Fruit fly (Drosophila melanogaster) whole organism, pupa: Measurements from ENCODE around the gene CG12522.

ENCODE experiments used
- CG10348 ChIP-seq: fragments of 200-800 bp; sonication (Bioruptor generic); IDR thresholded peaks from 2 replicates; pipeline ENCODE4 v1.3.6; 2022; ENCODE audit warnings: missing biosample characterization, missing genetic modification characterization
- CG12605 ChIP-seq: fragments of 200-800 bp; sonication (Bioruptor generic); IDR thresholded peaks from 2 replicates; pipeline ENCODE4 v1.3.6; 2022; ENCODE audit warnings: missing biosample characterization, missing genetic modification characterization
- CG13204 ChIP-seq: fragments of 200-800 bp; sonication (Bioruptor generic); optimal IDR thresholded peaks from 2 replicates; lab custom pipeline; 2018; ENCODE audit warnings: missing biosample characterization, mild to moderate bottlenecking, missing genetic modification characterization, moderate library complexity
- CG14655 ChIP-seq: fragments of 200-800 bp; sonication (Bioruptor generic); optimal IDR thresholded peaks from 3 replicates; lab custom pipeline; 2017; ENCODE audit warnings: mild to moderate bottlenecking, missing biosample characterization, missing genetic modification reagents, missing genetic modification characterization
- CG15710 ChIP-seq: fragments of 200-800 bp; sonication (Bioruptor generic); optimal IDR thresholded peaks from 2 replicates; lab custom pipeline; 2018; ENCODE audit warnings: missing biosample characterization, mild to moderate bottlenecking, missing genetic modification characterization, moderate library complexity
- CG17806 ChIP-seq: fragments of 200-800 bp; sonication (Bioruptor generic); optimal IDR thresholded peaks from 2 replicates; lab custom pipeline; 2018; ENCODE audit warnings: missing biosample characterization, mild to moderate bottlenecking, missing genetic modification characterization, moderate library complexity
- CG32121 ChIP-seq: fragments of 200-800 bp; sonication (Bioruptor generic); IDR thresholded peaks from 2 replicates; pipeline ENCODE4 v1.3.6; 2022; ENCODE audit warnings: missing biosample characterization, missing genetic modification characterization
- CG34367 ChIP-seq: fragments of 200-800 bp; sonication (Bioruptor generic); optimal IDR thresholded peaks from 2 replicates; lab custom pipeline; 2018; ENCODE audit warnings: missing biosample characterization, mild to moderate bottlenecking, missing genetic modification characterization
- CG4496 ChIP-seq: fragments of 200-800 bp; sonication (Bioruptor generic); IDR thresholded peaks from 3 replicates; pipeline ENCODE4 v1.3.6; 2022; ENCODE audit warnings: missing biosample characterization, missing genetic modification characterization
- CG8159 ChIP-seq: fragments of 200-800 bp; sonication (Bioruptor generic); optimal IDR thresholded peaks from 3 replicates; lab custom pipeline; 2018; ENCODE audit warnings: missing biosample characterization, mild to moderate bottlenecking, missing genetic modification characterization, moderate library complexity
- CG8301 ChIP-seq: fragments of 200-800 bp; sonication (Bioruptor generic); optimal IDR thresholded peaks from 2 replicates; lab custom pipeline; 2018; ENCODE audit warnings: missing biosample characterization, mild to moderate bottlenecking, missing genetic modification characterization
- CG9948 ChIP-seq: fragments of 200-800 bp; sonication (Bioruptor generic); optimal IDR thresholded peaks from 2 replicates; lab custom pipeline; 2018; ENCODE audit warnings: missing biosample characterization, mild to moderate bottlenecking, missing genetic modification characterization, moderate library complexity
- D1 ChIP-seq: fragments of 200-800 bp; sonication (Bioruptor generic); optimal IDR thresholded peaks from 2 replicates; lab custom pipeline; 2018; ENCODE audit warnings: missing biosample characterization, mild to moderate bottlenecking, missing genetic modification characterization, moderate library complexity
- EcR ChIP-seq: fragments of 200-800 bp; sonication (Bioruptor generic); optimal IDR thresholded peaks from 3 replicates; lab custom pipeline; 2019; ENCODE audit warnings: missing biosample characterization, missing genetic modification characterization, mild to moderate bottlenecking, moderate library complexity, missing genetic modification reagents
- Ets98B ChIP-seq: fragments of 200-800 bp; sonication (Bioruptor generic); IDR thresholded peaks from 2 replicates; pipeline ENCODE4 v1.3.6; 2022; ENCODE audit warnings: missing biosample characterization, missing genetic modification characterization
- Pif1A ChIP-seq: fragments of 200-800 bp; sonication (Bioruptor generic); optimal IDR thresholded peaks from 3 replicates; lab custom pipeline; 2016; ENCODE audit warnings: missing biosample characterization, missing genetic modification characterization
- Pif1B ChIP-seq: fragments of 200-800 bp; sonication (Bioruptor generic); optimal IDR thresholded peaks from 3 replicates; lab custom pipeline; 2016; ENCODE audit warnings: missing biosample characterization, missing genetic modification characterization
- Snoo ChIP-seq: fragments of 200-800 bp; sonication (Bioruptor generic); optimal IDR thresholded peaks from 3 replicates; lab custom pipeline; 2017; ENCODE audit warnings: missing biosample characterization, mild to moderate bottlenecking, missing genetic modification characterization, inconsistent platforms
- fd96Ca ChIP-seq: fragments of 200-800 bp; sonication (Bioruptor generic); IDR thresholded peaks from 3 replicates; pipeline ENCODE4 v1.3.6; 2022; ENCODE audit warnings: missing biosample characterization, missing genetic modification characterization
- gl ChIP-seq: fragments of 200-800 bp; sonication (Bioruptor generic); optimal IDR thresholded peaks from 2 replicates; lab custom pipeline; 2018; ENCODE audit warnings: missing biosample characterization, mild to moderate bottlenecking, missing genetic modification characterization
- rn ChIP-seq: fragments of 200-800 bp; sonication (Bioruptor generic); IDR thresholded peaks from 2 replicates; pipeline ENCODE4 v1.3.6; 2022; ENCODE audit warnings: missing biosample characterization, missing genetic modification characterization

The CG12522 gene

dm6 chr3L:11135846-11136245 is 27.8 kb downstream of the CG12522 start, which contains the start of gene IRSp53:
IRSp53 (plus strand) TSS chr3L:11136049.
- TF ChIP-seq CG8159 (tag; lab: Kevin White, UChicago) (peak; percentile 57), CG34367 (tag; lab: Kevin White, UChicago) (no peak), Pif1B (GFP tag; lab: Kevin White, UChicago) (no peak), CG15710 (tag; lab: Kevin White, UChicago) (no peak), Pif1A (GFP tag; lab: Kevin White, UChicago) (no peak), CG12605 (GFP tag; lab: Robert Waterston, UW) (0 out of 2 replicates have a peak, but pooled peaks have one; percentile 11), CG4496 (GFP tag; lab: Robert Waterston, UW) (peak; percentile 18; the same call in 1 of the 3 replicates), CG8301 (tag; lab: Kevin White, UChicago) (no peak), CG13204 (GFP tag; lab: Kevin White, UChicago) (no peak), Ets98B (GFP tag; lab: Robert Waterston, UW) (peak; percentile 43; the same call in 1 of the 2 replicates)

- TF ChIP-seq rn (no peak), CG10348 (GFP tag; lab: Robert Waterston, UW) (no peak), CG8159 (tag; lab: Kevin White, UChicago) (no peak), CG13204 (GFP tag; lab: Kevin White, UChicago) (peak; percentile 63), gl (no peak), CG8301 (tag; lab: Kevin White, UChicago) (no peak), CG9948 (tag; lab: Kevin White, UChicago) (no peak), CG15710 (tag; lab: Kevin White, UChicago) (peak; percentile 33), EcR (peak; percentile 72), CG34367 (tag; lab: Kevin White, UChicago) (peak; percentile 59)
Measured at dm6 chr3L:11136349-11136748, 28.3 kb downstream of the CG12522 start.

- TF ChIP-seq CG9948 (tag; lab: Kevin White, UChicago): no peak
- peak; percentile 65; the same call in 2 of the 3 replicates for TF ChIP-seq fd96Ca (GFP tag; lab: Robert Waterston, UW)
- TF ChIP-seq Ets98B (GFP tag; lab: Robert Waterston, UW): peak; percentile 45; the same call in 1 of the 2 replicates
- TF ChIP-seq, all 21 proteins: peak for 2
Measured at dm6 chr3L:11138862-11139261, 30.8 kb downstream of the CG12522 start.

- TF ChIP-seq EcR (peak; percentile 31), rn (no peak)
Measured at dm6 chr3L:11145065-11145464, 37.0 kb downstream of the CG12522 start.

dm6 chr3L:11147675-11148074 is 39.6 kb downstream of the CG12522 start:
- TF ChIP-seq CG32121: no peak
- no peak for TF ChIP-seq CG10348 (GFP tag; lab: Robert Waterston, UW)
- no peak for TF ChIP-seq gl
- TF ChIP-seq Pif1A (GFP tag; lab: Kevin White, UChicago): no peak
- TF ChIP-seq EcR: no peak
- no peak for TF ChIP-seq rn
- no peak for TF ChIP-seq CG17806
- TF ChIP-seq CG15710 (tag; lab: Kevin White, UChicago): no peak
- no peak for TF ChIP-seq Pif1B (GFP tag; lab: Kevin White, UChicago)
- TF ChIP-seq CG12605 (GFP tag; lab: Robert Waterston, UW): no peak
- no peak for TF ChIP-seq Snoo (tag; lab: Kevin White, UChicago)
- no peak for TF ChIP-seq CG14655 (GFP tag; lab: Kevin White, UChicago)
- no peak for TF ChIP-seq CG9948 (tag; lab: Kevin White, UChicago)
- TF ChIP-seq CG13204 (GFP tag; lab: Kevin White, UChicago): no peak
- no peak for TF ChIP-seq fd96Ca (GFP tag; lab: Robert Waterston, UW)
- no peak for TF ChIP-seq CG34367 (tag; lab: Kevin White, UChicago)

- peak; percentile 61; the same call in 1 of the 3 replicates for TF ChIP-seq fd96Ca (GFP tag; lab: Robert Waterston, UW)
- TF ChIP-seq CG17806: peak; percentile 88
- TF ChIP-seq CG8159 (tag; lab: Kevin White, UChicago): peak; percentile 88
- TF ChIP-seq Pif1B (GFP tag; lab: Kevin White, UChicago): peak; percentile 64
- peak; percentile 87 for TF ChIP-seq CG14655 (GFP tag; lab: Kevin White, UChicago)
- TF ChIP-seq Snoo (tag; lab: Kevin White, UChicago): no peak
- no peak; the same call in 1 of the 2 replicates for TF ChIP-seq rn
- TF ChIP-seq CG15710 (tag; lab: Kevin White, UChicago): peak; percentile 81
- peak; percentile 59 for TF ChIP-seq CG13204 (GFP tag; lab: Kevin White, UChicago)
- peak; percentile 68 for TF ChIP-seq Pif1A (GFP tag; lab: Kevin White, UChicago)
- TF ChIP-seq Ets98B (GFP tag; lab: Robert Waterston, UW): peak; percentile 68
- TF ChIP-seq D1 (tag; lab: Kevin White, UChicago): peak; percentile 65
- TF ChIP-seq CG32121: peak; percentile 54; the same call in 1 of the 2 replicates
- TF ChIP-seq CG12605 (GFP tag; lab: Robert Waterston, UW): peak; percentile 41
- peak; percentile 85 for TF ChIP-seq CG8301 (tag; lab: Kevin White, UChicago)
- no peak for TF ChIP-seq CG10348 (GFP tag; lab: Robert Waterston, UW)
- peak; percentile 66 for TF ChIP-seq gl
- peak; percentile 77 for TF ChIP-seq CG4496 (GFP tag; lab: Robert Waterston, UW)
- TF ChIP-seq EcR: peak; percentile 21
- peak; percentile 87 for TF ChIP-seq CG9948 (tag; lab: Kevin White, UChicago)
- TF ChIP-seq CG34367 (tag; lab: Kevin White, UChicago): peak; percentile 76
Measured at dm6 chr3L:11148478-11149251, 40.6 kb downstream of the CG12522 start.
